Worm (Caenorhabditis elegans): ENCODE results near the gene DH11.5.

- TF ChIP-seq ama-1 (optimal IDR thresholded peaks at IDR 0.05) (no peak), ceh-22 (tag; optimal IDR thresholded peaks at IDR 0.05) (no peak), unc-86 (tag; optimal IDR thresholded peaks at IDR 0.05) (no peak), ceh-6 (GFP tag; optimal IDR thresholded peaks at IDR 0.05) (no peak), ceh-24 (tag; optimal IDR thresholded peaks at IDR 0.05) (no peak)
Measured at ce11 chrII:7985029-7985428, 8.6 kb downstream of the DH11.5 start.

Data from whole organism, late embryonic.